Fruit fly (Drosophila melanogaster) whole organism, prepupa: Measurements from ENCODE around the gene CG44476.

Experiments
- CG6854 ChIP-seq: fragments of 200-800 bp; sonication (Bioruptor generic); optimal IDR thresholded peaks from 2 replicates; lab custom pipeline; 2017; ENCODE audit warnings: missing biosample characterization, mild to moderate bottlenecking, missing genetic modification characterization
- Eip75B ChIP-seq: fragments of 200-800 bp; sonication (Bioruptor generic); optimal IDR thresholded peaks from 3 replicates; lab custom pipeline; 2016; ENCODE audit warnings: missing biosample characterization, missing genetic modification characterization

- TF ChIP-seq CG6854 (no peak), Eip75B (no peak)
Observed at dm6 chr2L:18143176-18143575, 30.2 kb upstream of the CG44476 start.
